Worm (Caenorhabditis elegans) whole organism, early embryonic: Measurements from ENCODE around the gene ptr-24.

Experiments used
- B0310.2 ChIP-seq: sonication (generic microtip); optimal IDR thresholded peaks from 2 replicates; lab custom pipeline; 2016; ENCODE audit warnings: mild to moderate bottlenecking, missing genetic modification characterization, missing compliant biosample characterization
- F13C5.2 ChIP-seq: sonication (generic microtip); optimal IDR thresholded peaks from 2 replicates; lab custom pipeline; 2017; ENCODE audit warnings: mild to moderate bottlenecking, missing genetic modification characterization, inconsistent platforms, missing compliant biosample characterization
- aly-1 ChIP-seq: sonication (generic microtip); optimal IDR thresholded peaks from 2 replicates; lab custom pipeline; 2016; ENCODE audit warnings: missing genetic modification characterization, missing compliant biosample characterization
- ama-1 ChIP-seq: fragments of 150-350 bp; optimal IDR thresholded peaks from 2 replicates; lab custom pipeline; 2014
- ceh-13 ChIP-seq: fragments of 200-800 bp; sonication (Bioruptor generic); optimal IDR thresholded peaks from 2 replicates; lab custom pipeline; 2018; ENCODE audit warnings: mild to moderate bottlenecking, missing genetic modification characterization, missing compliant biosample characterization
- ceh-36 ChIP-seq: sonication (generic microtip); optimal IDR thresholded peaks from 2 replicates; lab custom pipeline; 2016; ENCODE audit warnings: missing genetic modification characterization, inconsistent platforms, missing compliant biosample characterization
- ets-7 ChIP-seq: sonication (generic microtip); optimal IDR thresholded peaks from 2 replicates; lab custom pipeline; 2016; ENCODE audit warnings: missing genotype, missing genetic modification characterization, missing compliant biosample characterization
- flt-1 ChIP-seq: fragments of 200-800 bp; sonication (Bioruptor generic); IDR thresholded peaks from 2 replicates; pipeline ENCODE4 v1.3.6; 2022; ENCODE audit warnings: missing genetic modification characterization, missing compliant biosample characterization
- hmbx-1 ChIP-seq: sonication (generic microtip); optimal IDR thresholded peaks from 2 replicates; lab custom pipeline; 2016; ENCODE audit warnings: mild to moderate bottlenecking, missing genetic modification characterization, missing compliant biosample characterization
- hmg-4 ChIP-seq: fragments of 200-800 bp; sonication (Bioruptor generic); optimal IDR thresholded peaks from 2 replicates; lab custom pipeline; 2018; ENCODE audit warnings: mild to moderate bottlenecking, missing genetic modification characterization, missing compliant biosample characterization
- hnd-1 ChIP-seq: sonication (generic microtip); optimal IDR thresholded peaks from 2 replicates; lab custom pipeline; 2016; ENCODE audit warnings: missing genetic modification characterization, missing compliant biosample characterization
- pes-1 ChIP-seq: fragments of 200-800 bp; sonication (Bioruptor generic); IDR thresholded peaks from 2 replicates; pipeline ENCODE4 v1.3.6; 2022; ENCODE audit warnings: missing genetic modification reagents, missing genetic modification characterization, missing compliant biosample characterization
- scrt-1 ChIP-seq: fragments of 200-800 bp; sonication (Bioruptor generic); IDR thresholded peaks from 2 replicates; pipeline ENCODE4 v1.3.6; 2022; ENCODE audit warnings: missing genetic modification characterization, missing compliant biosample characterization
- sea-1 ChIP-seq: fragments of 200-800 bp; sonication (Bioruptor generic); conservative IDR thresholded peaks from 2 replicates; pipeline ENCODE4 v1.3.6; 2022; ENCODE audit warnings: missing genetic modification characterization, missing compliant biosample characterization
- tbx-11 ChIP-seq: fragments of 200-800 bp; sonication (Bioruptor generic); IDR thresholded peaks from 2 replicates; pipeline ENCODE4 v1.3.6; 2022; ENCODE audit warnings: missing genetic modification characterization, missing compliant biosample characterization
- tbx-37 ChIP-seq: fragments of 200-800 bp; sonication (Bioruptor generic); conservative IDR thresholded peaks from 2 replicates; pipeline ENCODE4 v1.3.6; 2022; ENCODE audit warnings: missing genetic modification reagents, missing genetic modification characterization, missing compliant biosample characterization
- tra-4 ChIP-seq: sonication (generic microtip); optimal IDR thresholded peaks from 2 replicates; lab custom pipeline; 2017; ENCODE audit warnings: missing genetic modification characterization, missing compliant biosample characterization

The ptr-24 gene

DNA sequence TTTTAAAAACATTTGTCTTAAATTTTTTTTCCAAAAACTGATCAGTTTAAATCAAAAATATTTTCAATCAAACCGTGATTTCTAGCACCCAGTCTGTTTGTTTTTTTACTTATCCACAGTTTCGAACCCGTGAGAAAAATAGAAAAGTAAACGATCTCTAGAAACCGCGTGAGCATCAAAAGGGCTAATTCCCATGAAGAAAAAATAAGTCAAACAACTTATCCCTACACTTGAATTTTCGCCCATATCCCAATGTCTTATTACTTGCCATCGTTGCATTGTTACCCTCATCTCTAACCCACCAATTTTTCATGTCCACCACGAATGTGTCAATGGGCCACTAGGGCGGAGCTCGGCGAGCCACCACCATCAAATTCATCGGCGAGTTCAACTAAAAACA, at the start of gene ptr-24:
Gene ptr-24 (plus strand): TSS at position 301 of the 400 bp plus-strand sequence.
- TF ChIP-seq tra-4 (no peak), B0310.2 (tag; lab: Kevin White, UChicago) (no peak), ceh-36 (tag; lab: Kevin White, UChicago) (no peak), pes-1 (GFP tag; lab: Robert Waterston, UW) (no peak), hmbx-1 (tag; lab: Kevin White, UChicago) (no peak), flt-1 (no peak), sea-1 (GFP tag; lab: Robert Waterston, UW) (no peak), tbx-37 (GFP tag; lab: Robert Waterston, UW) (no peak), tbx-11 (no peak), aly-1 (no peak), ets-7 (tag; lab: Kevin White, UChicago) (no peak)

DNA sequence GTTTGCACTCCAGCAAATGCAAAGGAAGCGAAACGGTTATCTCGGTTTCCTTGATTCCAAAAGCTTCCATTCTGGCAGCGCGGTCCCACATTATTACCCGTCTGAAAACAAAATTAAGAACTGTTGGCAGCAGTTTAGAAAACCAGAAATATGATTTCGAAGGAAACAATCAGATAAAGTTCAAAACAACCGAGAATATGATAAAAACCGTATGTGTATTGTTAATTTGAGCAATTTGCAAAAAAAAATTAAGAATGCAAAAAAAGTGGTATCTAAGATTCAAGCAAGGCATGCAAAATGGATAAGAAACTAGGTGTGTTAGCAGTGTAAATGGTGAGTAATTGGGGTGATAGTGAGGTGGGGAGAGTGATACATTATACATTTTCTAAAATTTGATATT, 49.1 kb upstream of the ptr-24 start, which contains the start of gene R04D3.4:
Gene R04D3.4 (minus strand): TSS at position 101 of the 400 bp plus-strand sequence.
- TF ChIP-seq hmbx-1 (tag; lab: Kevin White, UChicago), result no peak
- no peak for TF ChIP-seq hmg-4 (GFP tag; lab: Kevin White, UChicago)
- TF ChIP-seq ceh-13, result no peak
- no peak for TF ChIP-seq tbx-37 (GFP tag; lab: Robert Waterston, UW)
- no peak for TF ChIP-seq F13C5.2 (tag; lab: Kevin White, UChicago)
- no peak for TF ChIP-seq flt-1
- no peak for TF ChIP-seq ceh-36 (tag; lab: Kevin White, UChicago)
- no peak for TF ChIP-seq hnd-1 (tag; lab: Kevin White, UChicago)
- no peak for TF ChIP-seq tra-4
- no peak for TF ChIP-seq pes-1 (GFP tag; lab: Robert Waterston, UW)
- no peak for TF ChIP-seq ets-7 (tag; lab: Kevin White, UChicago)
- no peak for TF ChIP-seq B0310.2 (tag; lab: Kevin White, UChicago)
- no peak for TF ChIP-seq tbx-11
- TF ChIP-seq ama-1 (lab: Kevin White, UChicago), result no peak
- TF ChIP-seq sea-1 (GFP tag; lab: Robert Waterston, UW), result no peak
- no peak for TF ChIP-seq scrt-1 (GFP tag; lab: Robert Waterston, UW)
- TF ChIP-seq aly-1, result no peak

DNA sequence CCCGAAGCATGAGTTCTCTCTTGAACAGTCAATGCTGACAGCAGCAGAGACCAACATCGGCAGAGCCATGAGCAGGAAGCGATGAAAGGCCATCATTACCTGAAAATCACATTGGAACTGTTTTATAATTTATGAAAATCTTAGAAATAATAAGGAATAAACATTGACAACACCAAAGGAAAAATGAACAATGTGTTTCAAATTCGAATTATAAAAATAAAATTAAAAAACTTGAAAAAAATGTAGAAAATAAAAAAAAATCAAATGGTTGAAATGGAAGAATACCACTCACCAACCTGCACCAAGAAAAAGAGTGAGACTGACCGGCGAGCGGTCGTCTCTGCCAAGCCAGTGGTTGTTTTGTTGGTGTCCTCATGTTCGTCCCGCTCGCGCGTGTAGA, 47.3 kb upstream of the ptr-24 start, which contains the start of gene R04D3.3:
Gene R04D3.3 (minus strand): TSS at position 101 of the 400 bp plus-strand sequence.
- TF ChIP-seq ets-7 (tag; lab: Kevin White, UChicago), result no peak
- no peak for TF ChIP-seq aly-1
- no peak for TF ChIP-seq tbx-11
- TF ChIP-seq pes-1 (GFP tag; lab: Robert Waterston, UW), result no peak
- no peak for TF ChIP-seq B0310.2 (tag; lab: Kevin White, UChicago)
- TF ChIP-seq hmg-4 (GFP tag; lab: Kevin White, UChicago), result no peak
- no peak for TF ChIP-seq ceh-36 (tag; lab: Kevin White, UChicago)
- TF ChIP-seq flt-1, result no peak
- TF ChIP-seq F13C5.2 (tag; lab: Kevin White, UChicago), result no peak
- TF ChIP-seq ceh-13, result no peak
- no peak for TF ChIP-seq tbx-37 (GFP tag; lab: Robert Waterston, UW)
- TF ChIP-seq scrt-1 (GFP tag; lab: Robert Waterston, UW), result no peak
- TF ChIP-seq ama-1 (lab: Kevin White, UChicago), result no peak
- no peak for TF ChIP-seq sea-1 (GFP tag; lab: Robert Waterston, UW)
- no peak for TF ChIP-seq hnd-1 (tag; lab: Kevin White, UChicago)
- TF ChIP-seq tra-4, result no peak
- TF ChIP-seq hmbx-1 (tag; lab: Kevin White, UChicago), result no peak

DNA sequence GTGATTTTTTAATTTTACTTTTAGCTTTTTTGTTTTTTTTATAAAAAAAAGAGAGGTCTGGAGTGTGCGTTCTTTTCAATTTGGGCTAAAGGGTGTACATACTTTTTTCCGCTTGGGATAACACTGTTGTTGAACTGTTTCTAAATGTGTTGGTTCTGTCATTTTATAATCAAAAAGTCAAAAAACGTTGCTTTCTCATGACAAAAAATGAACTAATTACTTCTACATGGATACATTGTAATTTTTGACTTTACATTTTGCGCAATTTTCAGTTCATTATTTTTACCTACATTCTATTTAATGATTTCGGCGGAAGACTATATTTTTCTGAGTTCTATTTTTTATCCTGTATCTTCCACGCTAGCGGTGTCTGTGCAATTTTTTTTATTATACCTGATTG, 46.3 kb upstream of the ptr-24 start, which contains the start of gene srd-38:
Gene srd-38 (plus strand): TSS at position 301 of the 400 bp plus-strand sequence.
- TF ChIP-seq ceh-13, result no peak
- TF ChIP-seq pes-1 (GFP tag; lab: Robert Waterston, UW), result no peak
- TF ChIP-seq sea-1 (GFP tag; lab: Robert Waterston, UW), result no peak
- TF ChIP-seq hmg-4 (GFP tag; lab: Kevin White, UChicago), result no peak
- no peak for TF ChIP-seq hmbx-1 (tag; lab: Kevin White, UChicago)
- TF ChIP-seq tbx-11, result no peak
- no peak for TF ChIP-seq tbx-37 (GFP tag; lab: Robert Waterston, UW)
- TF ChIP-seq hnd-1 (tag; lab: Kevin White, UChicago), result no peak
- TF ChIP-seq flt-1, result no peak
- no peak for TF ChIP-seq F13C5.2 (tag; lab: Kevin White, UChicago)
- no peak for TF ChIP-seq B0310.2 (tag; lab: Kevin White, UChicago)
- no peak for TF ChIP-seq ets-7 (tag; lab: Kevin White, UChicago)
- no peak for TF ChIP-seq tra-4
- no peak for TF ChIP-seq ceh-36 (tag; lab: Kevin White, UChicago)
- no peak for TF ChIP-seq ama-1 (lab: Kevin White, UChicago)
- no peak for TF ChIP-seq aly-1
- TF ChIP-seq scrt-1 (GFP tag; lab: Robert Waterston, UW), result no peak

DNA sequence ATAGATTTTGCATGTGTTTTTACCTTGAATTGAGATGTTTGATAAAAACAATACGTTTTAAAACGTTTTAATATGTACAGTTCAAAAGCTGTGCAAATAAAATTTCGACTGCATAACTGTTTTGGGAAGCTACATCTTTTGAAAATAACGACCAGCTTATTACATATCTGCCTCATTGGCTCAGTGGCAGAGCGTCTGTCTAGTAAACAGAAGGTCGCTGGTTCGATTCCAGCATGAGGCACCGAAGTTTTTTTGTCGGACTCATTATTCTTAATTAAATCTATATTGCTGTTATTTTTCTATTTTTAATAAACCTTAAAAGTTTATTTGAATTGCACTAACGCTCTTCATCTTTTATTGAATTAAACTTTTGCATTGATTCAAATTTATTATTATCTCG, 44.8 kb upstream of the ptr-24 start:
- no peak for TF ChIP-seq tra-4
- TF ChIP-seq scrt-1 (GFP tag; lab: Robert Waterston, UW), result no peak
- TF ChIP-seq ama-1 (lab: Kevin White, UChicago), result no peak
- no peak for TF ChIP-seq pes-1 (GFP tag; lab: Robert Waterston, UW)
- TF ChIP-seq sea-1 (GFP tag; lab: Robert Waterston, UW), result no peak
- no peak for TF ChIP-seq aly-1
- TF ChIP-seq F13C5.2 (tag; lab: Kevin White, UChicago), result no peak
- no peak for TF ChIP-seq ets-7 (tag; lab: Kevin White, UChicago)
- no peak for TF ChIP-seq flt-1
- TF ChIP-seq hmbx-1 (tag; lab: Kevin White, UChicago), result no peak
- TF ChIP-seq ceh-36 (tag; lab: Kevin White, UChicago), result no peak
- TF ChIP-seq ceh-13, result no peak
- no peak for TF ChIP-seq hnd-1 (tag; lab: Kevin White, UChicago)
- no peak for TF ChIP-seq hmg-4 (GFP tag; lab: Kevin White, UChicago)
- no peak for TF ChIP-seq tbx-11
- no peak for TF ChIP-seq tbx-37 (GFP tag; lab: Robert Waterston, UW)

DNA sequence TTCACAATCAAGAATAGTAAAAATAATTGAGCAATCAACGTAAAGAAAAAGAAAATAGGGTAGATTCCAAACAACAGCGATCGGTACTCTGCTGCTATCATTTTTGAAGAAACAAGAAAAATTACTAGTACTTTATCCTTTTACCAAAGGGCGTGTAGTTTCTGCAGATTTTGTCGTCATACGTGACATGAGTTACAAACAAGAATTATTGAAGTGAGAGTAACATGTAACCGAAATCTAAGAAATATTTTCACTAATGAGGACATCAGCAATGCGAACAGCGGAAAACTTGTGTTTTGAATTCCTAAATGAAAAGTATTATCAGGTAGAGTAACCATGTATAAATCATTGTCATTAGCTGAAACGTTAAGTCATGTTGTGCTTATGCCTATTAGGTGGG, 43.2 kb upstream of the ptr-24 start, which contains the start of gene srd-36:
Gene srd-36 (minus strand): TSS at position 101 of the 400 bp plus-strand sequence.
- TF ChIP-seq pes-1 (GFP tag; lab: Robert Waterston, UW) (no peak), ceh-13 (no peak), F13C5.2 (tag; lab: Kevin White, UChicago) (no peak), flt-1 (no peak)

DNA sequence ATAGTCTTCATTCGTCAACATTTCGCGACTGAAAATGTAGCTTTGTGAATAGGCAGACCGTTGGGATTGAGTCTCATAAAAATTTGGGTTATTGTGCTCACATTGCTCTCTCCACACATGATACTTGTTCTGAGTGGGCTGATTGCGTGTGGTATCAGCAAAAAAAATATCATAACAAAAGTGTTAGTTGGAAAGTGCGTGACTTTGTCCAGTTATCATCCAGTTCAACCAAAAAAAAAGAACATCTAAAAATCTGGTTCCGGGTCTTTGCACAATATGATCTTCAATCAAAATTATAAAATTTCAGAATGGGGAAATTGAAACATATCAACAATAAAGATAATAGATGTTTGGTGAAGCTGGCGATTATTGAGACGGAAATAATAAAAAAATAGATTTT, 37.3 kb upstream of the ptr-24 start, which contains the start of gene srd-39:
Gene srd-39 (minus strand): TSS at position 101 of the 400 bp plus-strand sequence.
- TF ChIP-seq hnd-1 (tag; lab: Kevin White, UChicago) (no peak), flt-1 (no peak)
